Fruit fly (Drosophila melanogaster): ENCODE measurements around the gene Or2a.

Or2a gene

DNA sequence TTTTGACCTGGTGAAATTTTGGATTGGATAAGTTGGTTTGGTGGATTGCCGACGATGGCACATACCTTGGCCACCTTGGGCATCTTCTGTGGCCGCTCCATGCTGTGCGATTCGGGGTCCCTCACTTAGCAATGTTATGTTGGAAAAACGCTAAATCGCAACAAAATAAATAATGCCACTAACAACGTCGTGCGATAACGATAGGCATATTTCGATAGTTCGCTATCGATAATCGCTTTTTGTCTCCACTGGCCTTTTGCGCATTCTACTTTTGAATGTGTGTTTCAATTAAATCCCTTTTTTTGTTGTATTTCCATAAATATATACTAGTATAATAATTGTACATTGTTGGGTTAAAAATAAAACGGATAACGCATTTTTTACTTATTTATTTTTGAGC is 3.7 kb downstream of the Or2a start, which contains the start of gene crn (continued):
- TF ChIP-seq slou (GFP tag; optimal IDR thresholded peaks at IDR 0.05) (no peak), E2f2 (GFP tag; IDR thresholded peaks at IDR 0.05) (peak; percentile 34; the same call in 1 of the 2 replicates), zen2 (GFP tag; IDR thresholded peaks at IDR 0.05; ENCODE audit: partially characterized antibody) (peak; percentile 71; the same call in 1 of the 3 replicates), CG17186 (GFP tag; optimal IDR thresholded peaks at IDR 0.05) (peak; percentile 22), sima (GFP tag; optimal IDR thresholded peaks at IDR 0.05) (no peak), dm (GFP tag; optimal IDR thresholded peaks at IDR 0.05) (no peak), CG10366 (GFP tag; IDR thresholded peaks at IDR 0.05) (no peak), mld (GFP tag; IDR thresholded peaks at IDR 0.05; ENCODE audit: partially characterized antibody) (peak; percentile 55; the same call in 2 of the 3 replicates), Taf1 (GFP tag; IDR thresholded peaks at IDR 0.05) (no peak), CG11247 (GFP tag; IDR thresholded peaks at IDR 0.05) (no peak), CG10147 (GFP tag; optimal IDR thresholded peaks at IDR 0.05) (no peak), CG3847 (GFP tag; IDR thresholded peaks at IDR 0.05) (no peak), twi (tag; optimal IDR thresholded peaks at IDR 0.05) (no peak), zfh1 (GFP tag; IDR thresholded peaks at IDR 0.05) (no peak), CG8359 (GFP tag; optimal IDR thresholded peaks at IDR 0.05; ENCODE audit: borderline replicate concordance) (no peak), gem (tag; optimal IDR thresholded peaks at IDR 0.05) (no peak), maf-S (GFP tag; optimal IDR thresholded peaks at IDR 0.05) (no peak), CG2116 (GFP tag; optimal IDR thresholded peaks at IDR 0.05) (peak; percentile 56), CG18476 (GFP tag; optimal IDR thresholded peaks at IDR 0.05) (no peak), CG2129 (GFP tag; IDR thresholded peaks at IDR 0.05; ENCODE audit: partially characterized antibody) (no peak), Opbp (GFP tag; IDR thresholded peaks at IDR 0.05; ENCODE audit: partially characterized antibody) (peak; percentile 77; the same call in 2 of the 3 replicates), Dref (GFP tag; IDR thresholded peaks at IDR 0.05) (peak; percentile 75), CG8478 (optimal IDR thresholded peaks at IDR 0.05) (no peak), CG4730 (GFP tag; IDR thresholded peaks at IDR 0.05) (no peak), CG9609 (GFP tag; optimal IDR thresholded peaks at IDR 0.05) (no peak), luna (GFP tag; optimal IDR thresholded peaks at IDR 0.05) (no peak), B-H2 (GFP tag; optimal IDR thresholded peaks at IDR 0.05) (no peak), Doc2 (GFP tag; IDR thresholded peaks at IDR 0.05) (no peak), CG34422 (GFP tag; IDR thresholded peaks at IDR 0.05) (no peak), wor (GFP tag; IDR thresholded peaks at IDR 0.05) (no peak), CG6813 (GFP tag; optimal IDR thresholded peaks at IDR 0.05) (no peak), sr (GFP tag; IDR thresholded peaks at IDR 0.05) (no peak), pho (GFP tag; optimal IDR thresholded peaks at IDR 0.05) (no peak), ac (GFP tag; optimal IDR thresholded peaks at IDR 0.05) (no peak), CG13296 (GFP tag; optimal IDR thresholded peaks at IDR 0.05) (no peak), abd-A (tag; optimal IDR thresholded peaks at IDR 0.05) (no peak), CG3407 (GFP tag; optimal IDR thresholded peaks at IDR 0.05) (no peak), fru (optimal IDR thresholded peaks at IDR 0.05) (no peak), vfl (GFP tag; optimal IDR thresholded peaks at IDR 0.05) (no peak), Vsx1 (GFP tag; optimal IDR thresholded peaks at IDR 0.05) (no peak), grau (tag; optimal IDR thresholded peaks at IDR 0.05) (no peak), lmd (GFP tag; IDR thresholded peaks at IDR 0.05) (no peak), sob (GFP tag; IDR thresholded peaks at IDR 0.05) (no peak), scrt (GFP tag; optimal IDR thresholded peaks at IDR 0.05) (no peak), CG9797 (GFP tag; optimal IDR thresholded peaks at IDR 0.05) (no peak), CG18764 (GFP tag; optimal IDR thresholded peaks at IDR 0.05) (no peak), CG3838 (GFP tag; optimal IDR thresholded peaks at IDR 0.05) (no peak), ap (GFP tag; IDR thresholded peaks at IDR 0.05) (no peak), dmrt11E (tag; optimal IDR thresholded peaks at IDR 0.05) (no peak), ftz-f1 (GFP tag; optimal IDR thresholded peaks at IDR 0.05) (no peak), bbx (GFP tag; IDR thresholded peaks at IDR 0.05; ENCODE audit: partially characterized antibody) (peak; percentile 68), CG4617 (GFP tag; optimal IDR thresholded peaks at IDR 0.05; ENCODE audit: borderline replicate concordance) (peak; percentile 44)
